Fruit fly (Drosophila melanogaster) whole organism, pupa: ENCODE measurements around the gene CG31517.
A peak's percentile ranks its signal among the peaks of the same experiment; 100 is the strongest.

Experiments used
- CG12605 ChIP-seq: fragments of 200-800 bp; sonication (Bioruptor generic); IDR thresholded peaks from 2 replicates; pipeline ENCODE4 v1.3.6; 2022; ENCODE audit warnings: missing biosample characterization, missing genetic modification characterization
- CG34367 ChIP-seq: fragments of 200-800 bp; sonication (Bioruptor generic); optimal IDR thresholded peaks from 2 replicates; lab custom pipeline; 2018; ENCODE audit warnings: missing biosample characterization, mild to moderate bottlenecking, missing genetic modification characterization
- CG9948 ChIP-seq: fragments of 200-800 bp; sonication (Bioruptor generic); optimal IDR thresholded peaks from 2 replicates; lab custom pipeline; 2018; ENCODE audit warnings: missing biosample characterization, mild to moderate bottlenecking, missing genetic modification characterization, moderate library complexity
- Ets98B ChIP-seq: fragments of 200-800 bp; sonication (Bioruptor generic); IDR thresholded peaks from 2 replicates; pipeline ENCODE4 v1.3.6; 2022; ENCODE audit warnings: missing biosample characterization, missing genetic modification characterization
- Snoo ChIP-seq: fragments of 200-800 bp; sonication (Bioruptor generic); optimal IDR thresholded peaks from 3 replicates; lab custom pipeline; 2017; ENCODE audit warnings: missing biosample characterization, mild to moderate bottlenecking, missing genetic modification characterization, inconsistent platforms

DNA sequence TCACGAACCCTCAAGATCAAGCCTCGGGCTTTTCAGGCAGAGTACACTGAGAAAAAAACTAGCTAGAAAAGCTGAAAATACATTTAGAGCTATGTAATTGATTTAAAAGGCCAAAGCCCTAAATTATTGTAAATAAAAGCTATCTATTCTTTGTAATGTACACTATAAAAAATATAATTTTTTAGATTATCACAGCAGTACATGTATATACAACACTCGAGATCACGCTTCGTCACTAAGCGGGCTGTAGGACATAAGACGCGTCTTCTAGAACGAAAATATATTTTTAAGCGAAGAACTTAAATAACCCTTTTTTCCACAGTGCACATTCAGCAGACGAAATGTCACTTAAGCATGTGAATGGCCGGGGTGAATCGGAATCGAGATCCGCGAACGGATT, 6.8 kb upstream of the CG31517 start:
- TF ChIP-seq CG9948 (tag; lab: Kevin White, UChicago) = peak; percentile 57
- TF ChIP-seq CG12605 = no peak
- TF ChIP-seq Ets98B (GFP tag; lab: Robert Waterston, UW) = no peak
- TF ChIP-seq Snoo (tag; lab: Kevin White, UChicago) = peak; percentile 54
- peak; percentile 28 for TF ChIP-seq CG34367 (tag; lab: Kevin White, UChicago)
